Worm (Caenorhabditis elegans): Measurements from ENCODE around the gene pitr-5.

Gene pitr-5

DNA sequence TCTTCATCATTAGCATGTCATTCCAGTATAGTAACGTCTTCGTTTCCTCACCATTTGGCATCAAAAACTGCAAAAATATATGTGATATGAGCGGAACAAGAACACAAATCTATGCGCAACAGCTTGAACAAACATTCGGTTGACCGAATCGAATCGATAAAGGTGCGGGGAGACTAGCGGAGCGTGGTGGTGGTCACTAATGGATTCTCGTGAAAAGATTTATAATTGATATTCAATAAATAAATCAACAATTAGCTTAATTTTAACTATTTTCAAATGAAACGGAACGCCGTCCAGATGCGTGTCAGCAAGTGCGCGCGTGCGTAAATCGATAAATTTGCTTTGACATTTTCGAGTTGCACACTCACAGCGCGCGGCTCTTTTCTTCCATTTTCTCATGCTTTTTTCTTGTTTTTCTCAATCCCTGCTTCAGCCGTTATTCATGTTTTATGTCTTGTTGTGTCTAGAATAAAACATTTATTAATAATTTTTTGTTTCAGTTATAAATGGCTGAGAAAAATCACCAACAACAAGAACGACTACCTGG, 36.4 kb downstream of the pitr-5 start, which contains the start of the genes C13F10.8, C13F10.6 and kxd-1:
TSS of gene C13F10.8 (minus strand) at position 51 of the 547 bp plus-strand sequence.
TSS of gene C13F10.6 (minus strand) at position 67 of the 547 bp plus-strand sequence.
TSS of gene kxd-1 (plus strand) at position 497 of the 547 bp plus-strand sequence.
- TF ChIP-seq ztf-18 (tag; optimal IDR thresholded peaks at IDR 0.05): peak; percentile 40
- no peak for TF ChIP-seq nfyb-1 (GFP tag; IDR thresholded peaks at IDR 0.05)
- TF ChIP-seq madf-3 (GFP tag; IDR thresholded peaks at IDR 0.05): 0 out of 2 replicates have a peak, but pooled peaks have one; percentile 70
- peak; percentile 19; the same call in 1 of the 2 replicates for TF ChIP-seq madf-6 (GFP tag; IDR thresholded peaks at IDR 0.05)
- TF ChIP-seq madf-8 (GFP tag; conservative IDR thresholded peaks at IDR 0.05): no peak
- TF ChIP-seq pha-4 (tag; optimal IDR thresholded peaks at IDR 0.05): no peak
- TF ChIP-seq ztf-26 (tag; optimal IDR thresholded peaks at IDR 0.05): no peak
- no peak for TF ChIP-seq lsl-1 (GFP tag; optimal IDR thresholded peaks at IDR 0.05)
- TF ChIP-seq ztf-3 (GFP tag; optimal IDR thresholded peaks at IDR 0.05): no peak
- no peak for TF ChIP-seq attf-6 (GFP tag; IDR thresholded peaks at IDR 0.05)
- TF ChIP-seq attf-5 (GFP tag; optimal IDR thresholded peaks at IDR 0.05): peak; percentile 5
- no peak for TF ChIP-seq cebp-1 (GFP tag; IDR thresholded peaks at IDR 0.05)
- peak; percentile 38 for TF ChIP-seq cebp-1 (tag; optimal IDR thresholded peaks at IDR 0.05)
- TF ChIP-seq ceh-100 (GFP tag; IDR thresholded peaks at IDR 0.05): no peak
- no peak for TF ChIP-seq sea-2 (GFP tag; IDR thresholded peaks at IDR 0.05)
- TF ChIP-seq ceh-58 (GFP tag; IDR thresholded peaks at IDR 0.05): no peak

DNA sequence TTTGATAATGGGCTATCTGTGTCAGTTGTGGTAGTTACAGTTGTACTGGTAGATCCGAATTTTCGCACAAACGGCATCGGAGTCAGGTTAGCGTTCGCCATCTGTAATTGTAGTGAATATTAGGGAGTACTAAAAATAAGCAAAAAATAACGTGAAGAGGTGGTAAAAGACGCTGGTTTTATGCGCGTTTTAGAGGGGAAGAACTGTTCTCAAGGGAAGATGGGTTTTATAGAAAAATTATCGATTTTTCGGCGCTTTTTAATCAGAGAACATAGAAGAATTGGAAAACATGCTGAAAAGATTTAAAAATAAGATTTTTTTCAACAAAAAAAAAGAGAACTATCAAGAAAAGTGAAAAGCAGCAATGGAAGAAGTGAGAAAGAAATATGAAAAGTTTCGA, 38.5 kb downstream of the pitr-5 start, which contains the start of gene C13F10.7:
TSS of gene C13F10.7 (minus strand) at position 101 of the 400 bp plus-strand sequence.
- no peak for TF ChIP-seq mel-28 (tag; optimal IDR thresholded peaks at IDR 0.05; ENCODE audit: borderline replicate concordance)
- TF ChIP-seq sptf-2 (GFP tag; optimal IDR thresholded peaks at IDR 0.05): no peak
- no peak for TF ChIP-seq cebp-1 (GFP tag; IDR thresholded peaks at IDR 0.05)
- no peak for TF ChIP-seq cebp-1 (tag; optimal IDR thresholded peaks at IDR 0.05)
- no peak for TF ChIP-seq let-526 (GFP tag; IDR thresholded peaks at IDR 0.05)
- no peak for TF ChIP-seq attf-3 (GFP tag; conservative IDR thresholded peaks at IDR 0.05)
- TF ChIP-seq ets-4 (GFP tag; optimal IDR thresholded peaks at IDR 0.05): no peak
- no peak for TF ChIP-seq let-607 (tag; optimal IDR thresholded peaks at IDR 0.05)
- TF ChIP-seq him-1 (tag; optimal IDR thresholded peaks at IDR 0.05): no peak
- no peak for TF ChIP-seq F57A8.1 (GFP tag; optimal IDR thresholded peaks at IDR 0.05)
- no peak for TF ChIP-seq madf-6 (GFP tag; IDR thresholded peaks at IDR 0.05)
- no peak for TF ChIP-seq ama-1 (optimal IDR thresholded peaks at IDR 0.05)
- TF ChIP-seq ama-1 (GFP tag; optimal IDR thresholded peaks at IDR 0.05): no peak
- no peak for TF ChIP-seq nfya-2 (GFP tag; IDR thresholded peaks at IDR 0.05)
- no peak for TF ChIP-seq lsy-27 (tag; optimal IDR thresholded peaks at IDR 0.05; ENCODE audit: borderline replicate concordance, insufficient read depth)

DNA sequence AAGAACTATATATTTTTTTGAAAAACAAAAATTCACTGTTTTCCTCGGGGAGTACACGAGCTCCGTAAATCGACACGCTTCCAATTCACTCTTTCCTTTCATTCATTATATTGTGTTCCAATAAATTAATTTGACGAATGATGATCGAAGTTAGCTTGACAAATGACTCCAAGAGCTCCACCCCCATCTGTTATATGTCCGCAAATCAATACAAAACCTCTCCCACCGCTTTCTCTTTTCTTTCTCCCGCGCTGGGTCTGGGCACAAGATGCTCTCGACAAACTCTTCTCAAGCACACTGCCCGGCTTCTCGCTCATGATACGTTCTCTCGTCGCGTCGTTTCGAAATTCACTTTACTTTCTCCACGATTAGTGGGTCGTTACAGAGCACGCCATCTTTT, 39.3 kb downstream of the pitr-5 start, which contains the start of gene C13F10.1:
TSS of gene C13F10.1 (plus strand) at position 138 of the 400 bp plus-strand sequence.
- no peak for TF ChIP-seq ceh-58 (GFP tag; IDR thresholded peaks at IDR 0.05)
- TF ChIP-seq zfh-2 (GFP tag; conservative IDR thresholded peaks at IDR 0.05): 0 out of 2 replicates have a peak, but pooled peaks have one; percentile 15
- TF ChIP-seq F37B4.10 (GFP tag; IDR thresholded peaks at IDR 0.05): no peak
- TF ChIP-seq F57C9.4 (tag; optimal IDR thresholded peaks at IDR 0.05): no peak
- no peak for TF ChIP-seq ztf-28 (GFP tag; IDR thresholded peaks at IDR 0.05)
- TF ChIP-seq rpc-1 (optimal IDR thresholded peaks at IDR 0.05): no peak
- no peak for TF ChIP-seq rpc-1 (tag; optimal IDR thresholded peaks at IDR 0.05)
- TF ChIP-seq cebp-1 (GFP tag; IDR thresholded peaks at IDR 0.05): no peak
- peak; percentile 39 for TF ChIP-seq cebp-1 (tag; optimal IDR thresholded peaks at IDR 0.05)
- TF ChIP-seq madf-3 (GFP tag; IDR thresholded peaks at IDR 0.05): no peak
- TF ChIP-seq rcor-1 (GFP tag; IDR thresholded peaks at IDR 0.05): 0 out of 2 replicates have a peak, but pooled peaks have one; percentile 17
- TF ChIP-seq nhr-80 (tag; optimal IDR thresholded peaks at IDR 0.05): no peak
- TF ChIP-seq let-526 (GFP tag; IDR thresholded peaks at IDR 0.05): no peak
